Fruit fly (Drosophila melanogaster): ENCODE measurements around the gene CG15456.

CG15456 gene

DNA sequence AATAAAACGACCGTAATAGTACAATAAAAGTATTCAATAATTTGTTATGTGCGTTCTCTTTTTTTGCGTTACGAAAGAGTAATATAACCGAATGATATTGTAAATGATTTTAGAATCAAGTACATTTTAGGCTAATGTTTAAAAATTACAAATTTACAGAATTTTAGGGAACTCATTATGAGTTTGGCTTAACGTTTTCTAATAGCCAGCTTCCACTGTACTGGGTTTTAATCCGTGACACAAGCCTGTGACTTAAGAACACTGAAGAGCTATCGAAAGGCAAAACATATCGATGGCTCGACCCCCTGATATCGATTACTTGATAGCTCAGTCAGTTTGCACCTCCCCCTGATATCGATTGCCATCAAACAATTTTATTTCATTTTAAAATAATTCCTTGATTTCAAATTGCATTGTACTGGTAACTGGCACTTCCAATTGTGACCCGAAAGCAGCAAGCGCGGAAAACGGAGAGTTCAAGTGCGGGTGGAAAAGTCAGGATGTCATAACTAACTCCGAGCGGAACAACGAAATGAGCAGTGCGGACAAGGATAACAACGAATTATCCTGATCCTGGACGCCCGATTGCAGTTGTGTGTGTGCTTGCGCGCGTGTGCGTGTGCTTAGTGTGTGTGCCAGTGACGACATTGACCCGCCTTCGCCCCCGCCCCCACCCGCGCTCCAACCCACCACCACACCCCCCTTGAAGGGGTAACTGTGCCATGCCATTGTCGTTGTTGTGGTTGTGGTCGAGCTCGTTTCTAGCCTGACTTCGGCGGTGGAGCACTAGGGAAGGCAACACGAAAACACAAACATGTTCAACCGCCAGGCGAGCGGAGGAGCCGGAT, 32.6 kb downstream of the CG15456 start, which contains the start of gene HERC2 (continued):
- TF ChIP-seq crp (GFP tag; optimal IDR thresholded peaks at IDR 0.05) = no peak
- peak; percentile 9 for TF ChIP-seq CG12744 (GFP tag; optimal IDR thresholded peaks at IDR 0.05)
- TF ChIP-seq bsh (GFP tag; optimal IDR thresholded peaks at IDR 0.05) = peak in 1 of 2 experiments; percentile 40
- TF ChIP-seq nerfin-1 (tag; optimal IDR thresholded peaks at IDR 0.05) = peak; percentile 7
- peak; percentile 31 for TF ChIP-seq CG13424 (tag; optimal IDR thresholded peaks at IDR 0.05)
- TF ChIP-seq Mrtf (GFP tag; IDR thresholded peaks at IDR 0.05) = no peak
- TF ChIP-seq gt (GFP tag; IDR thresholded peaks at IDR 0.05) = no peak
- TF ChIP-seq Abd-B (GFP tag; optimal IDR thresholded peaks at IDR 0.05) = peak; percentile 8
- peak; percentile 87 for TF ChIP-seq ssp (GFP tag; IDR thresholded peaks at IDR 0.05)
- no peak for TF ChIP-seq MTF-1 (GFP tag; optimal IDR thresholded peaks at IDR 0.05; ENCODE audit: borderline replicate concordance)
- peak; percentile 23 for TF ChIP-seq CG16815 (GFP tag; optimal IDR thresholded peaks at IDR 0.05)
- peak; percentile 17 for TF ChIP-seq CG17186 (GFP tag; optimal IDR thresholded peaks at IDR 0.05)
- TF ChIP-seq Stat92E (GFP tag; optimal IDR thresholded peaks at IDR 0.05) = no peak
- TF ChIP-seq CG17361 (GFP tag; IDR thresholded peaks at IDR 0.05) = no peak; the same call in 1 of the 3 replicates
- TF ChIP-seq grau (tag; optimal IDR thresholded peaks at IDR 0.05) = peak; percentile 95
- TF ChIP-seq oc (tag; optimal IDR thresholded peaks at IDR 0.05) = peak; percentile 70
- peak; percentile 82 for TF ChIP-seq slbo (GFP tag; IDR thresholded peaks at IDR 0.05)
- peak; percentile 78 for TF ChIP-seq MESR4 (GFP tag; optimal IDR thresholded peaks at IDR 0.05)
- TF ChIP-seq z (GFP tag; IDR thresholded peaks at IDR 0.05) = no peak
- TF ChIP-seq Asciz (GFP tag; optimal IDR thresholded peaks at IDR 0.05) = no peak
- peak; percentile 91 for TF ChIP-seq CG16813 (GFP tag; IDR thresholded peaks at IDR 0.05; ENCODE audit: partially characterized antibody)
- TF ChIP-seq sim (GFP tag; IDR thresholded peaks at IDR 0.05) = no peak
- peak; percentile 49 for TF ChIP-seq pum (GFP tag; optimal IDR thresholded peaks at IDR 0.05)
- peak; percentile 42 to 71 for TF ChIP-seq dpn (GFP tag; optimal IDR thresholded peaks at IDR 0.05)
- TF ChIP-seq HLH3B (GFP tag; IDR thresholded peaks at IDR 0.05) = peak; percentile 34; the same call in 1 of the 2 replicates
- peak; percentile 36 for TF ChIP-seq CG18011 (GFP tag; optimal IDR thresholded peaks at IDR 0.05)
- TF ChIP-seq Spps (tag; optimal IDR thresholded peaks at IDR 0.05) = no peak
- TF ChIP-seq eve (GFP tag; optimal IDR thresholded peaks at IDR 0.05) = no peak
- no peak for TF ChIP-seq CG8290 (GFP tag; optimal IDR thresholded peaks at IDR 0.05)
- TF ChIP-seq CG8290 (tag; optimal IDR thresholded peaks at IDR 0.05) = no peak
- TF ChIP-seq CoRest (tag; optimal IDR thresholded peaks at IDR 0.05) = peak; percentile 39
- TF ChIP-seq HLH4C (GFP tag; IDR thresholded peaks at IDR 0.05; ENCODE audit: partially characterized antibody) = peak; percentile 93
- TF ChIP-seq Awh (GFP tag; IDR thresholded peaks at IDR 0.05) = no peak
- TF ChIP-seq CG7357 (GFP tag; IDR thresholded peaks at IDR 0.05) = peak; percentile 69
- TF ChIP-seq corto (GFP tag; optimal IDR thresholded peaks at IDR 0.05) = no peak
- TF ChIP-seq CG1792 (GFP tag; optimal IDR thresholded peaks at IDR 0.05) = peak; percentile 41
- TF ChIP-seq Drgx (GFP tag; IDR thresholded peaks at IDR 0.05) = 0 out of 2 replicates have a peak, but pooled peaks have one; percentile 16
- TF ChIP-seq CG4617 (GFP tag; optimal IDR thresholded peaks at IDR 0.05; ENCODE audit: borderline replicate concordance) = peak; percentile 66
- TF ChIP-seq vvl (GFP tag; IDR thresholded peaks at IDR 0.05) = peak; percentile 66
- TF ChIP-seq CG1024 (GFP tag; IDR thresholded peaks at IDR 0.05) = peak; percentile 55; the same call in 1 of the 2 replicates
- TF ChIP-seq vfl (GFP tag; optimal IDR thresholded peaks at IDR 0.05) = no peak
- TF ChIP-seq nerfin-2 (GFP tag; IDR thresholded peaks at IDR 0.05; ENCODE audit: partially characterized antibody) = peak; percentile 92
- TF ChIP-seq sens (GFP tag) = peak; percentile 90
- TF ChIP-seq CG6654 (GFP tag; optimal IDR thresholded peaks at IDR 0.05) = no peak
- peak; percentile 53 for TF ChIP-seq Xbp1 (GFP tag; optimal IDR thresholded peaks at IDR 0.05)
- TF ChIP-seq CG10366 (GFP tag; IDR thresholded peaks at IDR 0.05) = peak; percentile 52
- peak; percentile 56 for TF ChIP-seq bcd (GFP tag; optimal IDR thresholded peaks at IDR 0.05)
- TF ChIP-seq Sin3A (optimal IDR thresholded peaks at IDR 0.05) = peak; percentile 5
- TF ChIP-seq Taf1 (GFP tag; IDR thresholded peaks at IDR 0.05) = 0 out of 2 replicates have a peak, but pooled peaks have one; percentile 25

Data from whole organism, embryonic.